Worm (Caenorhabditis elegans) whole organism, L3 larva: Measurements from ENCODE around the gene W06D12.6.

ENCODE experiments used
- R02D3.7 ChIP-seq: fragments of 150-350 bp; optimal IDR thresholded peaks from 2 replicates; lab custom pipeline; 2014; ENCODE audit warnings: missing biosample characterization, missing genetic modification characterization
- aly-2 ChIP-seq: fragments of 150-350 bp; optimal IDR thresholded peaks from 2 replicates; lab custom pipeline; 2014; ENCODE audit warnings: missing biosample characterization, missing genetic modification characterization
- ceh-16 ChIP-seq: sonication (generic microtip); optimal IDR thresholded peaks from 2 replicates; lab custom pipeline; 2017; ENCODE audit warnings: missing biosample characterization, missing genetic modification characterization
- ceh-28 ChIP-seq: fragments of 150-350 bp; optimal IDR thresholded peaks from 2 replicates; lab custom pipeline; 2014; ENCODE audit warnings: missing biosample characterization, missing genetic modification reagents, missing genetic modification characterization
- ceh-82 ChIP-seq: fragments of 150-350 bp; optimal IDR thresholded peaks from 2 replicates; lab custom pipeline; 2014; ENCODE audit warnings: missing biosample characterization, missing genetic modification characterization
- ceh-9 ChIP-seq: sonication (generic microtip); optimal IDR thresholded peaks from 2 replicates; lab custom pipeline; 2018; ENCODE audit warnings: missing biosample characterization, missing genetic modification characterization
- daf-12 ChIP-seq: fragments of 150-350 bp; optimal IDR thresholded peaks from 2 replicates; lab custom pipeline; 2014; ENCODE audit warnings: missing biosample characterization, missing genetic modification reagents, missing genetic modification characterization
- egl-27 ChIP-seq: sonication (generic microtip); optimal IDR thresholded peaks from 4 replicates; lab custom pipeline; 2017; ENCODE audit warnings: missing biosample characterization, missing genetic modification reagents, missing genetic modification characterization
- egl-5 ChIP-seq: fragments of 150-350 bp; optimal IDR thresholded peaks from 2 replicates; lab custom pipeline; 2017; ENCODE audit warnings: missing biosample characterization, missing genetic modification reagents, missing genetic modification characterization, inconsistent platforms
- elt-1 ChIP-seq: fragments of 150-350 bp; optimal IDR thresholded peaks from 2 replicates; lab custom pipeline; 2014; ENCODE audit warnings: missing biosample characterization, missing genetic modification characterization
- elt-3 ChIP-seq, 3 experiments: fragments of 150-350 bp in 1 of 3; sonication (generic microtip) in 2 of 3; optimal IDR thresholded peaks; 2 replicates in 2 of 3; 4 replicates in 1 of 3; lab custom pipeline; 2014 to 2017; ENCODE audit warnings: missing biosample characterization in 3 of 3, missing genetic modification characterization in 3 of 3
- fkh-10 ChIP-seq: sonication (generic microtip); optimal IDR thresholded peaks from 2 replicates; lab custom pipeline; 2017; ENCODE audit warnings: missing biosample characterization, missing genetic modification reagents, missing genetic modification characterization
- fkh-2 ChIP-seq: fragments of 150-350 bp; optimal IDR thresholded peaks from 2 replicates; lab custom pipeline; 2014; ENCODE audit warnings: missing biosample characterization, missing genetic modification reagents, missing genetic modification characterization
- fos-1 ChIP-seq: fragments of 150-350 bp; optimal IDR thresholded peaks from 2 replicates; lab custom pipeline; 2014; ENCODE audit warnings: missing biosample characterization, missing genetic modification characterization
- lin-15B ChIP-seq: fragments of 150-350 bp; optimal IDR thresholded peaks from 2 replicates; lab custom pipeline; 2014; ENCODE audit warnings: missing biosample characterization, missing genetic modification characterization
- lin-39 ChIP-seq: fragments of 150-350 bp; optimal IDR thresholded peaks from 2 replicates; lab custom pipeline; 2018; ENCODE audit warnings: missing biosample characterization, missing genetic modification reagents, missing genetic modification characterization
- lsy-12 ChIP-seq: sonication (generic microtip); optimal IDR thresholded peaks from 2 replicates; lab custom pipeline; 2016; ENCODE audit warnings: mild to moderate bottlenecking, missing genetic modification characterization, missing compliant biosample characterization
- mml-1 ChIP-seq: fragments of 150-350 bp; sonication (generic microtip); optimal IDR thresholded peaks from 3 replicates; lab custom pipeline; 2014; ENCODE audit warnings: missing biosample characterization, missing genetic modification characterization
- nhr-11 ChIP-seq: fragments of 150-350 bp; optimal IDR thresholded peaks from 2 replicates; lab custom pipeline; 2014; ENCODE audit warnings: missing biosample characterization, missing genetic modification characterization
- nhr-12 ChIP-seq: fragments of 150-350 bp; optimal IDR thresholded peaks from 2 replicates; lab custom pipeline; 2014; ENCODE audit warnings: missing biosample characterization, missing genetic modification characterization
- nhr-23 ChIP-seq: fragments of 150-350 bp; optimal IDR thresholded peaks from 2 replicates; lab custom pipeline; 2014; ENCODE audit warnings: missing biosample characterization, missing genetic modification reagents, missing genetic modification characterization
- nhr-237 ChIP-seq: fragments of 150-350 bp; optimal IDR thresholded peaks from 2 replicates; lab custom pipeline; 2014; ENCODE audit warnings: missing biosample characterization, missing genetic modification characterization
- nhr-25 ChIP-seq: sonication (generic microtip); optimal IDR thresholded peaks from 2 replicates; lab custom pipeline; 2017; ENCODE audit warnings: missing biosample characterization, missing genetic modification characterization
- nhr-43 ChIP-seq: sonication (generic microtip); optimal IDR thresholded peaks from 2 replicates; lab custom pipeline; 2016; ENCODE audit warnings: mild to moderate bottlenecking, missing genetic modification characterization, missing compliant biosample characterization; ENCODE audit not compliant: poor library complexity, severe bottlenecking
- nhr-67 ChIP-seq: fragments of 150-350 bp; optimal IDR thresholded peaks from 2 replicates; lab custom pipeline; 2014; ENCODE audit warnings: missing biosample characterization, missing genetic modification characterization
- nhr-76 ChIP-seq: fragments of 150-350 bp; sonication (generic microtip); optimal IDR thresholded peaks from 5 replicates; lab custom pipeline; 2014; ENCODE audit warnings: missing biosample characterization, missing genetic modification characterization
- pha-4 ChIP-seq: fragments of 150-350 bp; optimal IDR thresholded peaks from 2 replicates; lab custom pipeline; 2014; ENCODE audit warnings: missing biosample characterization, missing genetic modification reagents, missing genetic modification characterization
- sea-2 ChIP-seq: fragments of 150-350 bp; sonication (generic microtip); optimal IDR thresholded peaks from 4 replicates; lab custom pipeline; 2014; ENCODE audit warnings: missing biosample characterization, missing genetic modification reagents, missing genetic modification characterization
- skn-1 ChIP-seq: fragments of 150-350 bp; optimal IDR thresholded peaks from 2 replicates; lab custom pipeline; 2014; ENCODE audit warnings: missing biosample characterization, missing genetic modification characterization
- snpc-4 ChIP-seq: fragments of 150-350 bp; optimal IDR thresholded peaks from 2 replicates; lab custom pipeline; 2014; ENCODE audit warnings: missing biosample characterization, missing genetic modification characterization
- tbx-2 ChIP-seq: sonication (generic microtip); optimal IDR thresholded peaks from 2 replicates; lab custom pipeline; 2016; ENCODE audit warnings: mild to moderate bottlenecking, missing genetic modification characterization, missing compliant biosample characterization
- unc-39 ChIP-seq: sonication (generic microtip); optimal IDR thresholded peaks from 4 replicates; lab custom pipeline; 2017; ENCODE audit warnings: missing biosample characterization, missing genetic modification characterization
- unc-62 ChIP-seq: fragments of 150-350 bp; sonication (generic microtip); optimal IDR thresholded peaks from 4 replicates; lab custom pipeline; 2014; ENCODE audit warnings: missing biosample characterization, missing genetic modification reagents, missing genetic modification characterization
- zag-1 ChIP-seq: fragments of 150-350 bp; optimal IDR thresholded peaks from 2 replicates; lab custom pipeline; 2014; ENCODE audit warnings: missing biosample characterization, missing genetic modification characterization
- ztf-11 ChIP-seq: fragments of 150-350 bp; optimal IDR thresholded peaks from 2 replicates; lab custom pipeline; 2014; ENCODE audit warnings: missing biosample characterization, missing genetic modification characterization

Gene W06D12.6

ce11 chrV:17728757-17729156 lies 22.8 kb downstream of the W06D12.6 start:
- TF ChIP-seq nhr-11 (tag; lab: Kevin White, UChicago) (peak; percentile 58), elt-3 (tag; optimal IDR thresholded peaks at IDR 0.05; lab: Kevin White, UChicago) (no peak), egl-5 (tag; lab: Kevin White, UChicago) (peak; percentile 57), nhr-12 (no peak), lin-39 (tag; lab: Kevin White, UChicago) (peak; percentile 51)

- TF ChIP-seq tbx-2 (tag; lab: Kevin White, UChicago) (no peak), zag-1 (no peak), unc-39 (no peak), snpc-4 (tag; lab: Kevin White, UChicago) (no peak), lin-39 (tag; lab: Kevin White, UChicago) (no peak), nhr-237 (tag; lab: Kevin White, UChicago) (no peak), nhr-43 (tag; lab: Kevin White, UChicago) (no peak), fkh-10 (GFP tag; lab: Kevin White, UChicago) (no peak), nhr-76 (tag; lab: Kevin White, UChicago) (no peak), nhr-11 (tag; lab: Kevin White, UChicago) (no peak), ztf-11 (tag; lab: Kevin White, UChicago) (no peak), lsy-12 (tag; lab: Kevin White, UChicago) (no peak), ceh-16 (tag; lab: Kevin White, UChicago) (no peak), ceh-9 (no peak), lin-15B (tag; lab: Kevin White, UChicago) (no peak), nhr-23 (tag; lab: Kevin White, UChicago) (no peak)
Observed at ce11 chrV:17732516-17732915, 26.6 kb downstream of the W06D12.6 start, which contains the start of gene twk-42. Gene twk-42 (minus strand): TSS chrV:17732616.

ce11 chrV:17739801-17740200 lies 33.9 kb downstream of the W06D12.6 start, which contains the start of gene cutl-4:
Gene cutl-4 (minus strand): TSS chrV:17739901.
- TF ChIP-seq fos-1 (tag; lab: Kevin White, UChicago) (no peak), mml-1 (tag; lab: Kevin White, UChicago) (no peak), ceh-82 (no peak), egl-27 (tag; lab: Kevin White, UChicago) (no peak), R02D3.7 (tag; lab: Kevin White, UChicago) (no peak), aly-2 (tag; lab: Kevin White, UChicago) (no peak), lsy-12 (tag; lab: Kevin White, UChicago) (no peak), sea-2 (GFP tag; lab: Kevin White, UChicago) (no peak), pha-4 (tag; lab: Kevin White, UChicago) (no peak), elt-1 (no peak), ceh-28 (tag; lab: Kevin White, UChicago) (no peak), nhr-237 (tag; lab: Kevin White, UChicago) (no peak)
- TF ChIP-seq, all 47 proteins: peak for 0

- TF ChIP-seq mml-1 (tag; lab: Kevin White, UChicago) (no peak), fkh-10 (GFP tag; lab: Kevin White, UChicago) (no peak), egl-27 (tag; lab: Kevin White, UChicago) (no peak), nhr-25 (no peak), ceh-16 (tag; lab: Kevin White, UChicago) (no peak), ceh-82 (no peak), nhr-76 (tag; lab: Kevin White, UChicago) (no peak), nhr-67 (tag; lab: Kevin White, UChicago) (no peak), skn-1 (tag; lab: Kevin White, UChicago) (no peak), fkh-2 (tag; lab: Kevin White, UChicago) (no peak), tbx-2 (tag; lab: Kevin White, UChicago) (no peak), ceh-9 (no peak), unc-62 (GFP tag; lab: Kevin White, UChicago) (no peak), nhr-11 (tag; lab: Kevin White, UChicago) (no peak), aly-2 (tag; lab: Kevin White, UChicago) (no peak), daf-12 (no peak), R02D3.7 (tag; lab: Kevin White, UChicago) (no peak)
- TF ChIP-seq, all 47 proteins: peak for 0
Observed at ce11 chrV:17743802-17744201, 37.9 kb downstream of the W06D12.6 start.
